Worm (Caenorhabditis elegans) whole organism, late embryonic: Measurements from ENCODE around the gene rga-4.

Experiments
- C38D4.7 ChIP-seq: fragments of 200-800 bp; sonication (Bioruptor generic); optimal IDR thresholded peaks from 2 replicates; lab custom pipeline; 2018; ENCODE audit warnings: mild to moderate bottlenecking, missing genetic modification characterization, moderate library complexity, missing compliant biosample characterization
- K02D7.2 ChIP-seq: sonication (generic microtip); optimal IDR thresholded peaks from 2 replicates; lab custom pipeline; 2017; ENCODE audit warnings: mild to moderate bottlenecking, missing genetic modification characterization, missing compliant biosample characterization
- K09A11.1 ChIP-seq: sonication (generic microtip); optimal IDR thresholded peaks from 2 replicates; lab custom pipeline; 2017; ENCODE audit warnings: antibody characterized with exemption, mild to moderate bottlenecking, missing genetic modification characterization, missing compliant biosample characterization; ENCODE audit not compliant: insufficient read depth
- T23F11.4 ChIP-seq: fragments of 200-800 bp; sonication (Bioruptor generic); optimal IDR thresholded peaks from 2 replicates; lab custom pipeline; 2018; ENCODE audit warnings: mild to moderate bottlenecking, missing genetic modification characterization, missing compliant biosample characterization
- ahr-1 ChIP-seq: sonication (generic microtip); optimal IDR thresholded peaks from 2 replicates; lab custom pipeline; 2016; ENCODE audit warnings: missing genetic modification characterization, missing compliant biosample characterization
- ama-1 ChIP-seq: fragments of 150-350 bp; optimal IDR thresholded peaks from 2 replicates; lab custom pipeline; 2014
- ceh-14 ChIP-seq: sonication (generic microtip); optimal IDR thresholded peaks from 2 replicates; lab custom pipeline; 2016; ENCODE audit warnings: missing genotype, missing genetic modification characterization, missing compliant biosample characterization
- ceh-19 ChIP-seq: fragments of 200-800 bp; sonication (Bioruptor generic); optimal IDR thresholded peaks from 2 replicates; lab custom pipeline; 2018; ENCODE audit warnings: mild to moderate bottlenecking, missing genetic modification characterization, missing compliant biosample characterization
- ceh-31 ChIP-seq: sonication (generic microtip); optimal IDR thresholded peaks from 2 replicates; lab custom pipeline; 2016; ENCODE audit warnings: missing genetic modification characterization, missing compliant biosample characterization
- ceh-48 ChIP-seq: sonication (generic microtip); optimal IDR thresholded peaks from 2 replicates; lab custom pipeline; 2016; ENCODE audit warnings: missing genetic modification characterization, inconsistent platforms, missing compliant biosample characterization
- ceh-6 ChIP-seq: fragments of 200-800 bp; sonication (Bioruptor generic); optimal IDR thresholded peaks from 2 replicates; lab custom pipeline; 2018; ENCODE audit warnings: mild to moderate bottlenecking, missing genetic modification characterization, missing compliant biosample characterization
- che-1 ChIP-seq: sonication (generic microtip); optimal IDR thresholded peaks from 2 replicates; lab custom pipeline; 2016; ENCODE audit warnings: mild to moderate bottlenecking, missing genetic modification characterization, missing compliant biosample characterization
- dmd-4 ChIP-seq: sonication (generic microtip); optimal IDR thresholded peaks from 2 replicates; lab custom pipeline; 2016; ENCODE audit warnings: borderline replicate concordance, missing genetic modification characterization, missing compliant biosample characterization
- elt-2 ChIP-seq: sonication (generic microtip); optimal IDR thresholded peaks from 2 replicates; lab custom pipeline; 2016; ENCODE audit warnings: missing genetic modification reagents, missing genetic modification characterization, missing compliant biosample characterization
- elt-4 ChIP-seq: sonication (generic microtip); optimal IDR thresholded peaks from 2 replicates; lab custom pipeline; 2016; ENCODE audit warnings: missing genetic modification characterization, missing compliant biosample characterization
- ets-4 ChIP-seq: sonication (generic microtip); optimal IDR thresholded peaks from 2 replicates; lab custom pipeline; 2016; ENCODE audit warnings: missing genetic modification characterization, missing compliant biosample characterization
- fax-1 ChIP-seq: sonication (generic microtip); optimal IDR thresholded peaks from 2 replicates; lab custom pipeline; 2016; ENCODE audit warnings: missing genotype, missing genetic modification characterization, missing compliant biosample characterization
- hlh-13 ChIP-seq: fragments of 200-800 bp; sonication (Bioruptor generic); optimal IDR thresholded peaks from 2 replicates; lab custom pipeline; 2018; ENCODE audit warnings: mild to moderate bottlenecking, missing genetic modification characterization, missing compliant biosample characterization
- hlh-30 ChIP-seq: sonication (generic microtip); optimal IDR thresholded peaks from 2 replicates; lab custom pipeline; 2017; ENCODE audit warnings: antibody characterized with exemption, missing genetic modification characterization, missing compliant biosample characterization; ENCODE audit not compliant: insufficient read depth
- hlh-6 ChIP-seq: sonication (generic microtip); optimal IDR thresholded peaks from 2 replicates; lab custom pipeline; 2016; ENCODE audit warnings: missing genotype, missing genetic modification characterization, missing compliant biosample characterization
- hlh-8 ChIP-seq: sonication (generic microtip); optimal IDR thresholded peaks from 2 replicates; lab custom pipeline; 2016; ENCODE audit warnings: missing genotype, missing genetic modification characterization, missing compliant biosample characterization
- lim-6 ChIP-seq: sonication (generic microtip); optimal IDR thresholded peaks from 2 replicates; lab custom pipeline; 2016; ENCODE audit warnings: missing genetic modification characterization, missing compliant biosample characterization
- lin-11 ChIP-seq: fragments of 200-800 bp; sonication (Bioruptor generic); optimal IDR thresholded peaks from 2 replicates; lab custom pipeline; 2018; ENCODE audit warnings: mild to moderate bottlenecking, missing genetic modification characterization, missing compliant biosample characterization
- madf-2 ChIP-seq: sonication (generic microtip); optimal IDR thresholded peaks from 2 replicates; lab custom pipeline; 2017; ENCODE audit warnings: missing genetic modification characterization, missing compliant biosample characterization
- nfya-1 ChIP-seq: sonication (generic microtip); optimal IDR thresholded peaks from 2 replicates; lab custom pipeline; 2017; ENCODE audit warnings: missing genetic modification characterization, mild to moderate bottlenecking, missing compliant biosample characterization, antibody characterized with exemption, moderate library complexity
- pag-3 ChIP-seq: sonication (generic microtip); optimal IDR thresholded peaks from 2 replicates; lab custom pipeline; 2016; ENCODE audit warnings: missing compliant biosample characterization, missing genetic modification characterization, borderline replicate concordance
- pha-4 ChIP-seq: fragments of 150-350 bp; optimal IDR thresholded peaks from 2 replicates; lab custom pipeline; 2018; ENCODE audit warnings: missing biosample characterization, missing genetic modification reagents, missing genetic modification characterization
- pqm-1 ChIP-seq: sonication (generic microtip); optimal IDR thresholded peaks from 2 replicates; lab custom pipeline; 2016; ENCODE audit warnings: missing genetic modification characterization, missing compliant biosample characterization
- pros-1 ChIP-seq: fragments of 150-350 bp; optimal IDR thresholded peaks from 2 replicates; lab custom pipeline; 2014; ENCODE audit warnings: missing biosample characterization, missing genetic modification reagents, missing genetic modification characterization
- ref-2 ChIP-seq: sonication (generic microtip); optimal IDR thresholded peaks from 2 replicates; lab custom pipeline; 2016; ENCODE audit warnings: missing genetic modification characterization, missing compliant biosample characterization
- rnt-1 ChIP-seq: sonication (generic microtip); optimal IDR thresholded peaks from 2 replicates; lab custom pipeline; 2016; ENCODE audit warnings: missing genetic modification characterization, missing compliant biosample characterization
- sdc-2 ChIP-seq: sonication (generic microtip); optimal IDR thresholded peaks from 2 replicates; lab custom pipeline; 2016; ENCODE audit warnings: missing genotype, missing genetic modification characterization, missing compliant biosample characterization
- sox-2 ChIP-seq: fragments of 200-800 bp; sonication (Bioruptor generic); IDR thresholded peaks from 2 replicates; pipeline ENCODE4 v1.3.6; 2022; ENCODE audit warnings: missing genetic modification reagents, missing genetic modification characterization, missing compliant biosample characterization
- syd-9 ChIP-seq: sonication (generic microtip); optimal IDR thresholded peaks from 2 replicates; lab custom pipeline; 2016; ENCODE audit warnings: mild to moderate bottlenecking, missing genetic modification characterization, moderate library complexity, missing compliant biosample characterization
- tbx-2 ChIP-seq: sonication (generic microtip); optimal IDR thresholded peaks from 2 replicates; lab custom pipeline; 2016; ENCODE audit warnings: missing genetic modification characterization, missing compliant biosample characterization
- unc-42 ChIP-seq: sonication (generic microtip); optimal IDR thresholded peaks from 2 replicates; lab custom pipeline; 2016; ENCODE audit warnings: missing genotype, missing genetic modification characterization, missing compliant biosample characterization
- unc-55 ChIP-seq: sonication (generic microtip); optimal IDR thresholded peaks from 2 replicates; lab custom pipeline; 2017; ENCODE audit warnings: missing biosample characterization, missing genetic modification reagents, missing genetic modification characterization
- ztf-16 ChIP-seq: sonication (generic microtip); optimal IDR thresholded peaks from 2 replicates; lab custom pipeline; 2017; ENCODE audit warnings: missing genetic modification characterization, missing compliant biosample characterization

Gene rga-4

DNA sequence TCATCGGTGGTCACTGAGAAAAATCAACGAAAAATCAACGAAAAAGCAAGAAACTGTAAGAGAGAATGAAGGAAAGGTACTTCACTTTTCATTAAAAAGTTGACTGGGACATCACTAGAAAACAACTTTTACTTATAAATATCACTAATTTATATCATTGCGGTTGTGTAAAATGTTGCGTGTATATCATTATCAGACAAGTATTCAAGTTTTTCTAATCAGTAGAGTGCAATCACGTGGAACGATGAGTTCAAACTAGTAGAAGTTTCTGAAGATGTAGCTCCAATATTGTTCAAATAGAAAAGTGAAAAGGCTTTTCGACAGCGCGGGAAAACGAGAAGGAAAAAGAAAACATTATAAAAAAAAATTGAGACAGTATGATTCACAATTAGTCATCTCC, 5.2 kb upstream of the rga-4 start:
- TF ChIP-seq K09A11.1 (tag; lab: Kevin White, UChicago) (no peak), elt-2 (tag; lab: Kevin White, UChicago) (peak; percentile 33), pqm-1 (tag; lab: Kevin White, UChicago) (no peak)

DNA sequence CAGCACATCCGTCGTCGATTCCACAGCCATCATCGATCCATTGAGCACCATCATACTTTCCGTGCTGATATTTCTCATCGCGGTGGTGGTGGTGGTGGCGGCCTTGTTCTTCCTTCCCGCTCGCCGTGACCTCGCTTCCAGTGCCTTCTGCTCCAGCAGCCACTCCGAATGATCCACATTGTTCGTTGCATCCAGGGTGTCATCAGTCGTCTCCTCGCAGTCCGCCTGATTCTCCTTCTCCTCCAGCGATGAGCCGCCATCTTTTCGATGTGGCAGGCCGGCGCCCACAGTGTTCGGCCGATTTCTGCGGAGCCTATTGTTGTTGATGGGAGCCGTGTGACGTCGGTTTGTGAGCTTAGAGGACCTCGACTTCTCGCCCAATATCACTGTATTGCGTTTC, 5.0 kb downstream of the rga-4 start:
- TF ChIP-seq che-1 (tag; lab: Kevin White, UChicago) (no peak), ceh-31 (no peak), pha-4 (tag; lab: Kevin White, UChicago) (no peak), pros-1 (tag; lab: Kevin White, UChicago) (no peak), ztf-16 (tag; lab: Kevin White, UChicago) (no peak), lin-11 (tag; lab: Kevin White, UChicago) (no peak), K09A11.1 (tag; lab: Kevin White, UChicago) (no peak), unc-55 (GFP tag; lab: Kevin White, UChicago) (no peak)
- TF ChIP-seq, all 69 proteins: peak for 0

DNA sequence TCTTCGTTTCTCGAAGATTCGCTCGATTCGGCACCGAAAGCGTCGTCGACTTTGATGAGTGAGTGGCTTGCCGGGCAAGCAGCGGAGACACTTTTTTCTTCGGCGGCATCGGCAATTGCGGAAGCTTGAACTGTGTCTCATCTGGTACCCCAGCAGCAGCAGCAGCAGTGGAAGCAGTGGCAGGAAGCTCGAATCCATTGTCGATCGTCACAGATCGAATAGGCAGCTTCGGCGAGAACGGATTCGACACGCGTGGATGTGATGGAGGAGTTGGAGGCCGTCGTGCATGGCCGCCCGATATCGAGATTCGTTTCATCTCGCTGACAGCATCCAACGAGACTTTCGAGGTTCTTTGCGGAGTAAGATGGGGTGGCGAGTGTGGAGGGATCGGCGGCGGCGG, 8.0 kb downstream of the rga-4 start:
- TF ChIP-seq ceh-19 (GFP tag; lab: Kevin White, UChicago), result no peak
- no peak for TF ChIP-seq pros-1 (tag; lab: Kevin White, UChicago)

DNA sequence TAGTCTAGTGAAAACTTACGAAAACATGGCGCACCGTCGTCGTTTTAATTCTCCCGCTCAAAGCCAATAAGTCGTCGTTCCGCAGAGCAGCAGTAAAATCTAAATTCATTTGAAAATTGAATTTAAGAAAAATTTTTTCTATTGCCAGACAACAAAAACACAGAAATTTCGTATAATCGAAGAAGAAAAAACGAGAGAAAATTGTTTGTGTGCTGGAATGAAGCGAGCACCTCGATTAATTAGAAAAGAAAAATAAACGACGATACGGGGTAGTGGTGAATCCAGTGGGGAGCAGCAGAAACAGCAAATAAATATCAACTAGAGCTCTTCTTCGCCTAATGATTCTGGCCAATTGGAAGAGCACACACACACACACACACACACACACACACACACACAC, 12.1 kb downstream of the rga-4 start, which contains the start of gene snt-3:
Gene snt-3 (minus strand): TSS at position 101 of the 400 bp plus-strand sequence.
- TF ChIP-seq sox-2 (GFP tag; lab: Robert Waterston, UW) (no peak), ama-1 (lab: Kevin White, UChicago) (no peak), unc-42 (tag; lab: Kevin White, UChicago) (no peak), elt-2 (tag; lab: Kevin White, UChicago) (no peak), che-1 (tag; lab: Kevin White, UChicago) (no peak), dmd-4 (tag; lab: Kevin White, UChicago) (no peak), T23F11.4 (no peak), hlh-8 (tag; lab: Kevin White, UChicago) (no peak), pros-1 (tag; lab: Kevin White, UChicago) (no peak), hlh-6 (no peak), pag-3 (tag; lab: Kevin White, UChicago) (no peak), K02D7.2 (tag; lab: Kevin White, UChicago) (no peak), ref-2 (tag; lab: Kevin White, UChicago) (no peak), elt-4 (tag; lab: Kevin White, UChicago) (no peak), ztf-16 (tag; lab: Kevin White, UChicago) (no peak)

DNA sequence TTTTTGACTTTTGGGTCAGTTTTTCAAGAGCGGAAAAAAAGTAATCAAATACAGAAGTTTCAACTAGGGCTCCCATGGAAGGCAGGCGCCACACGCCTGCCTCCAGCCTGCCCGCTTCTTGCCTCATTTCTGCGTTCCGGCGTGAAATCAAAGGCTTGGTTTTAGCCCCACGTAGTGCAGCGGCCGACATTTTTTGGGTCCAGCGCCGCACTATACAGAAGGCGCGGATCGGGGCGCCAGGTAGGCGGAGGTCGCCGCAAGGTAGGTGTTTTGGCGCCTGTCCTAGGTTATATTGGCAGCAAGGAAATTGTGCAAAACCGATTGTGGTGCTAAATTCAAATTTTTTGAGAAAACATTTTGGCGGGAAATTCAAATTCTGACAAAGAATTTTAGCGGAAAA, 14.9 kb downstream of the rga-4 start:
- no peak for TF ChIP-seq nfya-1 (tag; lab: Kevin White, UChicago)
- TF ChIP-seq, all 69 proteins: peak for 0

DNA sequence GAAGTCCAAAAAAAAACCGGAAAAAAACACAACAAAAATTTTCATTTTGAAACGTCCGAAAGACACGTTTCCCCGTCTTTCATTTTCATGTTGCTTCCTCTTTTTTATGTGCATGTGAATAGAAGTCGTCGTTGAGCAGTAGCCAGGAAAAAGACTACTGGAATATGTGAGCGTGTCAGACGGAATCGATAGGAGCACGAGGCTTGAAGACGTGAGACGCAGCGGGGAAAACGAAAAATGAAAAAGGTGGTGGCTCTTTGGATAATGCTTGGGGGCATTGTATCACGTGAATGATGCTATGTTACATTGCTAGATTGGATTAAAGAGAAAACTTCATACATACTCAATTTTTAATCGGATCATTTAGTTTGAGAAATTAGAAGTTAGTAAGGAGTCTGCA, 17.0 kb downstream of the rga-4 start:
- no peak for TF ChIP-seq tbx-2 (tag; lab: Kevin White, UChicago)
- no peak for TF ChIP-seq unc-55 (GFP tag; lab: Kevin White, UChicago)
- TF ChIP-seq hlh-13 (GFP tag; lab: Kevin White, UChicago), result no peak
- TF ChIP-seq ama-1 (lab: Kevin White, UChicago), result no peak
- no peak for TF ChIP-seq pag-3 (tag; lab: Kevin White, UChicago)
- TF ChIP-seq madf-2 (tag; lab: Kevin White, UChicago), result no peak
- TF ChIP-seq ets-4 (tag; lab: Kevin White, UChicago), result no peak
- peak; percentile 41 for TF ChIP-seq ceh-14 (tag; lab: Kevin White, UChicago)
- TF ChIP-seq syd-9 (tag; lab: Kevin White, UChicago), result no peak
- TF ChIP-seq lim-6 (tag; lab: Kevin White, UChicago), result no peak
- peak; percentile 57 for TF ChIP-seq ceh-48 (tag; lab: Kevin White, UChicago)
- no peak for TF ChIP-seq ahr-1
- no peak for TF ChIP-seq sdc-2 (tag; lab: Kevin White, UChicago)
- TF ChIP-seq C38D4.7, result no peak
- TF ChIP-seq hlh-30 (tag; lab: Kevin White, UChicago), result peak; percentile 31
- TF ChIP-seq fax-1 (tag; lab: Kevin White, UChicago), result no peak
- TF ChIP-seq T23F11.4, result no peak
- TF ChIP-seq unc-42 (tag; lab: Kevin White, UChicago), result peak; percentile 85
- no peak for TF ChIP-seq rnt-1 (tag; lab: Kevin White, UChicago)
- no peak for TF ChIP-seq ceh-6 (GFP tag; lab: Kevin White, UChicago)
- no peak for TF ChIP-seq hlh-8 (tag; lab: Kevin White, UChicago)
- TF ChIP-seq ceh-31, result peak; percentile 60
